Fruit fly (Drosophila melanogaster): Measurements from ENCODE around the gene ssp2.

The ssp2 gene

dm6 chr3L:14001658-14002523 lies 36.9 kb downstream of the ssp2 start, which contains the start of the genes Nprl3 and upSET (continued):
- TF ChIP-seq CG11247 (GFP tag; IDR thresholded peaks at IDR 0.05) (no peak), CG13775 (GFP tag; optimal IDR thresholded peaks at IDR 0.05) (peak; percentile 18), ind (GFP tag; optimal IDR thresholded peaks at IDR 0.05) (no peak), Hand (GFP tag; optimal IDR thresholded peaks at IDR 0.05) (no peak), CG4424 (GFP tag; optimal IDR thresholded peaks at IDR 0.05) (peak; percentile 14), CG14710 (tag; optimal IDR thresholded peaks at IDR 0.05) (peak; percentile 73), nom (GFP tag; optimal IDR thresholded peaks at IDR 0.05) (peak; percentile 40), so (GFP tag; IDR thresholded peaks at IDR 0.05) (no peak), Ravus (GFP tag; IDR thresholded peaks at IDR 0.05) (no peak), Aef1 (GFP tag; IDR thresholded peaks at IDR 0.05) (no peak), grau (tag; optimal IDR thresholded peaks at IDR 0.05) (peak; percentile 22), fd102C (GFP tag; optimal IDR thresholded peaks at IDR 0.05) (no peak), CG1602 (GFP tag; optimal IDR thresholded peaks at IDR 0.05) (no peak), zfh2 (GFP tag; optimal IDR thresholded peaks at IDR 0.05) (no peak), lab (GFP tag; optimal IDR thresholded peaks at IDR 0.05) (peak; percentile 45), nerfin-1 (tag; optimal IDR thresholded peaks at IDR 0.05) (no peak), slou (GFP tag; optimal IDR thresholded peaks at IDR 0.05) (no peak), Scr (GFP tag; IDR thresholded peaks at IDR 0.05; ENCODE audit: partially characterized antibody) (peak; percentile 87), stwl (tag; optimal IDR thresholded peaks at IDR 0.05) (peak; percentile 77), exex (tag; optimal IDR thresholded peaks at IDR 0.05) (no peak), bcd (GFP tag; optimal IDR thresholded peaks at IDR 0.05) (no peak), CG1832 (GFP tag; optimal IDR thresholded peaks at IDR 0.05) (peak; percentile 63), CG15514 (GFP tag; optimal IDR thresholded peaks at IDR 0.05) (peak; percentile 70), Ada2b (GFP tag; IDR thresholded peaks at IDR 0.05) (no peak), chn (GFP tag; optimal IDR thresholded peaks at IDR 0.05) (no peak), CG43689 (GFP tag; IDR thresholded peaks at IDR 0.05) (no peak), BEAF-32 (GFP tag; optimal IDR thresholded peaks at IDR 0.05) (peak; percentile 94), CG15479 (GFP tag; optimal IDR thresholded peaks at IDR 0.05) (no peak), CG18619 (GFP tag; optimal IDR thresholded peaks at IDR 0.05) (no peak), CG18011 (GFP tag; optimal IDR thresholded peaks at IDR 0.05) (no peak), Kr (GFP tag; optimal IDR thresholded peaks at IDR 0.05) (no peak), CG17186 (GFP tag; optimal IDR thresholded peaks at IDR 0.05) (no peak), cad (GFP tag; optimal IDR thresholded peaks at IDR 0.05) (no peak), mam (GFP tag; optimal IDR thresholded peaks at IDR 0.05) (no peak), Mad (GFP tag; optimal IDR thresholded peaks at IDR 0.05) (no peak), CG2202 (tag; optimal IDR thresholded peaks at IDR 0.05) (no peak), Xbp1 (GFP tag; optimal IDR thresholded peaks at IDR 0.05) (no peak), gt (GFP tag; IDR thresholded peaks at IDR 0.05) (no peak), CG18764 (GFP tag; optimal IDR thresholded peaks at IDR 0.05) (no peak), E2f2 (GFP tag; IDR thresholded peaks at IDR 0.05) (0 out of 2 replicates have a peak, but pooled peaks have one; percentile 22), CG31441 (GFP tag; IDR thresholded peaks at IDR 0.05) (no peak; the same call in 1 of the 2 replicates), CG7786 (GFP tag; optimal IDR thresholded peaks at IDR 0.05) (no peak), CG6689 (GFP tag; IDR thresholded peaks at IDR 0.05) (no peak), Atf6 (GFP tag; IDR thresholded peaks at IDR 0.05) (no peak), CG7357 (GFP tag; IDR thresholded peaks at IDR 0.05) (no peak), D19B (GFP tag; optimal IDR thresholded peaks at IDR 0.05) (no peak), seq (GFP tag; IDR thresholded peaks at IDR 0.05) (no peak), pum (GFP tag; optimal IDR thresholded peaks at IDR 0.05) (no peak), CG18262 (tag; optimal IDR thresholded peaks at IDR 0.05) (peak; percentile 4)
